Worm (Caenorhabditis elegans) whole organism, L1 larva: ENCODE data around the gene srv-1.

ENCODE experiments used
- C04F5.9 ChIP-seq: sonication (generic microtip); optimal IDR thresholded peaks from 2 replicates; lab custom pipeline; 2016; ENCODE audit warnings: missing genetic modification characterization, missing compliant biosample characterization
- C34B4.2 ChIP-seq: sonication (generic microtip); optimal IDR thresholded peaks from 2 replicates; lab custom pipeline; 2017; ENCODE audit warnings: mild to moderate bottlenecking, missing genetic modification characterization, missing compliant biosample characterization
- aha-1 ChIP-seq: fragments of 150-350 bp; optimal IDR thresholded peaks from 2 replicates; lab custom pipeline; 2014; ENCODE audit warnings: missing biosample characterization, missing genetic modification characterization
- alr-1 ChIP-seq: fragments of 200-800 bp; sonication (Bioruptor generic); optimal IDR thresholded peaks from 2 replicates; lab custom pipeline; 2018; ENCODE audit warnings: borderline replicate concordance, mild to moderate bottlenecking, missing genetic modification characterization, missing compliant biosample characterization
- ama-1 ChIP-seq: fragments of 150-350 bp; optimal IDR thresholded peaks from 2 replicates; lab custom pipeline; 2014
- blmp-1 ChIP-seq: fragments of 150-350 bp; optimal IDR thresholded peaks from 2 replicates; lab custom pipeline; 2014; ENCODE audit warnings: missing biosample characterization, missing genetic modification characterization
- ceh-8 ChIP-seq: fragments of 200-800 bp; sonication (Bioruptor generic); optimal IDR thresholded peaks from 2 replicates; lab custom pipeline; 2018; ENCODE audit warnings: mild to moderate bottlenecking, missing genetic modification characterization, moderate library complexity, missing compliant biosample characterization
- ceh-82 ChIP-seq, 3 experiments: fragments of 150-350 bp in 1 of 3; sonication (generic microtip) in 2 of 3; optimal IDR thresholded peaks; 2 replicates each; lab custom pipeline; 2014 to 2017; ENCODE audit warnings: missing biosample characterization in 3 of 3, missing genetic modification characterization in 3 of 3
- ceh-88 ChIP-seq: fragments of 200-800 bp; sonication (Bioruptor generic); IDR thresholded peaks from 2 replicates; pipeline ENCODE4 v1.3.6; 2022; ENCODE audit warnings: missing genetic modification characterization, missing compliant biosample characterization
- ces-1 ChIP-seq: fragments of 150-350 bp; optimal IDR thresholded peaks from 2 replicates; lab custom pipeline; 2014; ENCODE audit warnings: missing biosample characterization, missing genetic modification reagents, missing genetic modification characterization
- dpl-1 ChIP-seq, 3 experiments: fragments of 150-350 bp in 2 of 3; sonication (generic microtip) in 1 of 3; optimal IDR thresholded peaks; 2 replicates each; lab custom pipeline; 2014 to 2017; ENCODE audit warnings: missing biosample characterization in 3 of 3, missing genetic modification characterization in 3 of 3, missing genetic modification reagents in 3 of 3
- dsc-1 ChIP-seq: sonication (generic microtip); optimal IDR thresholded peaks from 2 replicates; lab custom pipeline; 2016; ENCODE audit warnings: mild to moderate bottlenecking, missing genetic modification characterization, missing compliant biosample characterization
- efl-1 ChIP-seq, 4 experiments: fragments of 150-350 bp; optimal IDR thresholded peaks in 3 of 4; peaks in 1 of 4; 1 replicate in 1 of 4; 2 replicates in 3 of 4; lab custom pipeline; 2014; ENCODE audit warnings: missing biosample characterization in 2 of 4, missing genetic modification characterization in 2 of 4, missing genetic modification reagents in 2 of 4
- efl-3 ChIP-seq: fragments of 200-800 bp; sonication (Bioruptor generic); optimal IDR thresholded peaks from 2 replicates; lab custom pipeline; 2018; ENCODE audit warnings: mild to moderate bottlenecking, missing genetic modification characterization, missing compliant biosample characterization
- egl-13 ChIP-seq: sonication (generic microtip); optimal IDR thresholded peaks from 2 replicates; lab custom pipeline; 2016; ENCODE audit warnings: missing genotype, missing genetic modification reagents, missing genetic modification characterization, missing compliant biosample characterization
- elt-2 ChIP-seq: sonication (generic microtip); optimal IDR thresholded peaks from 2 replicates; lab custom pipeline; 2016; ENCODE audit warnings: missing genetic modification characterization, mild to moderate bottlenecking, inconsistent platforms, missing compliant biosample characterization, missing genetic modification reagents
- elt-3 ChIP-seq, 6 experiments: fragments of 150-350 bp in 1 of 6; sonication (generic microtip); optimal IDR thresholded peaks; 2 replicates each; lab custom pipeline; 2017 to 2018; ENCODE audit warnings: missing biosample characterization in 6 of 6, missing genetic modification characterization in 6 of 6, inconsistent platforms in 1 of 6
- ets-5 ChIP-seq: fragments of 200-800 bp; sonication (Bioruptor generic); IDR thresholded peaks from 2 replicates; pipeline ENCODE4 v1.3.6; 2022; ENCODE audit warnings: missing genetic modification characterization, missing compliant biosample characterization
- fkh-10 ChIP-seq: sonication (generic microtip); optimal IDR thresholded peaks from 2 replicates; lab custom pipeline; 2017; ENCODE audit warnings: missing biosample characterization, missing genetic modification reagents, missing genetic modification characterization
- fkh-4 ChIP-seq: sonication (generic microtip); optimal IDR thresholded peaks from 2 replicates; lab custom pipeline; 2016; ENCODE audit warnings: missing compliant biosample characterization, missing genetic modification characterization, borderline replicate concordance
- fkh-8 ChIP-seq: sonication (generic microtip); optimal IDR thresholded peaks from 2 replicates; lab custom pipeline; 2016; ENCODE audit warnings: mild to moderate bottlenecking, missing genetic modification characterization, missing compliant biosample characterization
- fos-1 ChIP-seq: fragments of 150-350 bp; optimal IDR thresholded peaks from 2 replicates; lab custom pipeline; 2014; ENCODE audit warnings: missing biosample characterization, missing genetic modification characterization
- hlh-17 ChIP-seq: fragments of 200-800 bp; sonication (Bioruptor generic); optimal IDR thresholded peaks from 2 replicates; lab custom pipeline; 2018; ENCODE audit warnings: missing genetic modification characterization, mild to moderate bottlenecking, missing compliant biosample characterization, moderate library complexity, borderline replicate concordance
- hpl-2 ChIP-seq: fragments of 150-350 bp; optimal IDR thresholded peaks from 2 replicates; lab custom pipeline; 2014; ENCODE audit warnings: missing biosample characterization, missing genetic modification reagents, missing genetic modification characterization
- isw-1 ChIP-seq: fragments of 200-800 bp; sonication (Bioruptor generic); IDR thresholded peaks from 2 replicates; pipeline ENCODE4 v1.3.6; 2022; ENCODE audit warnings: missing genetic modification characterization, missing compliant biosample characterization
- jun-1 ChIP-seq: fragments of 150-350 bp; optimal IDR thresholded peaks from 2 replicates; lab custom pipeline; 2014; ENCODE audit warnings: missing biosample characterization, missing genetic modification reagents, missing genetic modification characterization
- lin-14 ChIP-seq: fragments of 200-800 bp; sonication (Bioruptor generic); optimal IDR thresholded peaks from 2 replicates; lab custom pipeline; 2018; ENCODE audit warnings: mild to moderate bottlenecking, missing genetic modification characterization, moderate library complexity, missing compliant biosample characterization
- lin-15B ChIP-seq: fragments of 150-350 bp; sonication (generic microtip); optimal IDR thresholded peaks from 3 replicates; lab custom pipeline; 2014; ENCODE audit warnings: missing biosample characterization, missing genetic modification characterization
- lin-39 ChIP-seq: fragments of 150-350 bp; optimal IDR thresholded peaks from 2 replicates; lab custom pipeline; 2014; ENCODE audit warnings: missing biosample characterization, missing genetic modification reagents, missing genetic modification characterization
- lir-3 ChIP-seq: sonication (generic microtip); optimal IDR thresholded peaks from 2 replicates; lab custom pipeline; 2016; ENCODE audit warnings: mild to moderate bottlenecking, missing genetic modification characterization, moderate library complexity, missing compliant biosample characterization; ENCODE audit not compliant: poor library complexity
- lsy-2 ChIP-seq, 2 experiments: fragments of 150-350 bp; optimal IDR thresholded peaks; 2 replicates each; lab custom pipeline; 2014; ENCODE audit warnings: missing biosample characterization in 2 of 2, missing genetic modification characterization in 2 of 2
- mef-2 ChIP-seq: fragments of 150-350 bp; optimal IDR thresholded peaks from 2 replicates; lab custom pipeline; 2014; ENCODE audit warnings: missing biosample characterization, missing genetic modification characterization
- nhr-12 ChIP-seq: sonication (generic microtip); optimal IDR thresholded peaks from 2 replicates; lab custom pipeline; 2017; ENCODE audit warnings: missing biosample characterization, missing genetic modification characterization
- nhr-19 ChIP-seq: fragments of 200-800 bp; sonication (Bioruptor generic); conservative IDR thresholded peaks from 2 replicates; pipeline ENCODE4 v1.3.6; 2022; ENCODE audit warnings: missing genetic modification characterization, missing compliant biosample characterization
- nhr-20 ChIP-seq: sonication (generic microtip); optimal IDR thresholded peaks from 2 replicates; lab custom pipeline; 2016; ENCODE audit warnings: mild to moderate bottlenecking, missing genetic modification characterization, missing compliant biosample characterization
- nhr-237 ChIP-seq: fragments of 150-350 bp; optimal IDR thresholded peaks from 2 replicates; lab custom pipeline; 2014; ENCODE audit warnings: missing biosample characterization, missing genetic modification characterization
- nhr-71 ChIP-seq: sonication (generic microtip); optimal IDR thresholded peaks from 2 replicates; lab custom pipeline; 2016; ENCODE audit warnings: mild to moderate bottlenecking, missing genetic modification characterization, moderate library complexity, missing compliant biosample characterization
- nhr-85 ChIP-seq: sonication (generic microtip); peaks from one replicate; lab custom pipeline; 2016; ENCODE audit warnings: missing genetic modification characterization, inconsistent platforms, missing compliant biosample characterization
- pax-3 ChIP-seq: fragments of 200-800 bp; sonication (Bioruptor generic); optimal IDR thresholded peaks from 2 replicates; lab custom pipeline; 2018; ENCODE audit warnings: mild to moderate bottlenecking, missing genetic modification characterization, moderate library complexity, missing compliant biosample characterization
- snu-23 ChIP-seq: sonication (generic microtip); optimal IDR thresholded peaks from 2 replicates; lab custom pipeline; 2016; ENCODE audit warnings: missing genetic modification characterization, missing compliant biosample characterization
- sup-37 ChIP-seq: fragments of 200-800 bp; sonication (Bioruptor generic); optimal IDR thresholded peaks from 2 replicates; lab custom pipeline; 2018; ENCODE audit warnings: mild to moderate bottlenecking, missing genetic modification characterization, missing compliant biosample characterization
- swsn-7 ChIP-seq: sonication (generic microtip); optimal IDR thresholded peaks from 2 replicates; lab custom pipeline; 2016; ENCODE audit warnings: missing genetic modification characterization, missing compliant biosample characterization
- tbx-2 ChIP-seq: sonication (generic microtip); optimal IDR thresholded peaks from 2 replicates; lab custom pipeline; 2016; ENCODE audit warnings: missing genetic modification characterization, missing compliant biosample characterization
- tlp-1 ChIP-seq: fragments of 150-350 bp; optimal IDR thresholded peaks from 2 replicates; lab custom pipeline; 2014; ENCODE audit warnings: missing biosample characterization, missing genetic modification characterization
- unc-130 ChIP-seq: fragments of 150-350 bp; optimal IDR thresholded peaks from 2 replicates; lab custom pipeline; 2017; ENCODE audit warnings: missing biosample characterization, missing genetic modification characterization, inconsistent platforms
- unc-30 ChIP-seq: sonication (generic microtip); optimal IDR thresholded peaks from 2 replicates; lab custom pipeline; 2017; ENCODE audit warnings: missing biosample characterization, missing genetic modification characterization
- unc-86 ChIP-seq: sonication (generic microtip); optimal IDR thresholded peaks from 2 replicates; lab custom pipeline; 2016; ENCODE audit warnings: missing genetic modification characterization, missing compliant biosample characterization
- zag-1 ChIP-seq: fragments of 150-350 bp; optimal IDR thresholded peaks from 2 replicates; lab custom pipeline; 2014; ENCODE audit warnings: missing biosample characterization, missing genetic modification characterization
- zip-4 ChIP-seq: fragments of 200-800 bp; sonication (Bioruptor generic); optimal IDR thresholded peaks from 2 replicates; lab custom pipeline; 2018; ENCODE audit warnings: mild to moderate bottlenecking, missing genetic modification characterization, moderate library complexity, missing compliant biosample characterization
- ztf-11 ChIP-seq, 2 experiments: sonication (generic microtip); optimal IDR thresholded peaks; 2 replicates each; lab custom pipeline; 2016 to 2017; ENCODE audit warnings: missing genetic modification characterization in 2 of 2, missing biosample characterization in 1 of 2, missing compliant biosample characterization in 1 of 2
- ztf-4 ChIP-seq: fragments of 150-350 bp; optimal IDR thresholded peaks from 2 replicates; lab custom pipeline; 2014; ENCODE audit warnings: missing biosample characterization, missing genetic modification characterization

The srv-1 gene

ce11 chrIII:6873724-6874123 lies 23.5 kb downstream of the srv-1 start (continued):
- TF ChIP-seq snu-23 (GFP tag; lab: Kevin White, UChicago): peak; percentile 60
- no peak for TF ChIP-seq nhr-85 (tag; lab: Kevin White, UChicago)
- peak; percentile 42 for TF ChIP-seq ztf-4 (tag; lab: Kevin White, UChicago)
- no peak for TF ChIP-seq pax-3 (tag; lab: Kevin White, UChicago)
- no peak for TF ChIP-seq ceh-8 (GFP tag; lab: Kevin White, UChicago)
- no peak for TF ChIP-seq unc-130 (tag; lab: Kevin White, UChicago)
- no peak for TF ChIP-seq fos-1
- TF ChIP-seq mef-2 (tag; lab: Kevin White, UChicago): no peak
- TF ChIP-seq nhr-71 (tag; lab: Kevin White, UChicago): peak; percentile 77
- TF ChIP-seq nhr-237 (tag; lab: Kevin White, UChicago): no peak
- no peak for TF ChIP-seq alr-1 (tag; lab: Kevin White, UChicago)
- peak; percentile 34 to 59 for TF ChIP-seq lsy-2 (tag; optimal IDR thresholded peaks at IDR 0.05; lab: Kevin White, UChicago)
- no peak for TF ChIP-seq elt-3 (tag; optimal IDR thresholded peaks at IDR 0.05; lab: Kevin White, UChicago)
- TF ChIP-seq lin-15B (tag; lab: Kevin White, UChicago): no peak
- TF ChIP-seq C04F5.9 (tag; lab: Kevin White, UChicago): no peak
- TF ChIP-seq C34B4.2 (tag; lab: Kevin White, UChicago): no peak
- peak; percentile 6 for TF ChIP-seq swsn-7 (tag; lab: Kevin White, UChicago)
- TF ChIP-seq efl-1 (optimal IDR thresholded peaks at IDR 0.05; lab: Kevin White, UChicago): peak in 1 of 2 experiments; percentile 31
- peak in 1 of 2 experiments; percentile 91 for TF ChIP-seq efl-1 (GFP tag; optimal IDR thresholded peaks at IDR 0.05 in 1 of 2; lab: Kevin White, UChicago)
- TF ChIP-seq ets-5 (GFP tag; lab: Robert Waterston, UW): no peak
- TF ChIP-seq hlh-17 (GFP tag; lab: Kevin White, UChicago): no peak
- TF ChIP-seq lir-3: no peak
- TF ChIP-seq egl-13 (tag; lab: Kevin White, UChicago): no peak
- TF ChIP-seq zag-1 (tag; lab: Kevin White, UChicago): no peak
- TF ChIP-seq isw-1 (GFP tag; lab: Robert Waterston, UW): no peak
- TF ChIP-seq fkh-4 (tag; lab: Kevin White, UChicago): no peak
- TF ChIP-seq ceh-88 (GFP tag; lab: Robert Waterston, UW): no peak
- TF ChIP-seq lin-39 (tag; lab: Kevin White, UChicago): no peak
- no peak for TF ChIP-seq unc-86
- no peak for TF ChIP-seq tlp-1 (tag; lab: Kevin White, UChicago)

ce11 chrIII:6880797-6881196 lies 30.6 kb downstream of the srv-1 start, which contains the start of gene K04C2.7:
TSS of gene K04C2.7 (plus strand) at chrIII:6881097.
- TF ChIP-seq ztf-11 (tag; optimal IDR thresholded peaks at IDR 0.05; lab: Kevin White, UChicago) (no peak), tlp-1 (tag; lab: Kevin White, UChicago) (no peak), ama-1 (lab: Kevin White, UChicago) (no peak), sup-37 (GFP tag; lab: Kevin White, UChicago) (no peak), elt-2 (tag; lab: Kevin White, UChicago) (no peak), dpl-1 (GFP tag; optimal IDR thresholded peaks at IDR 0.05; lab: Kevin White, UChicago) (no peak), snu-23 (GFP tag; lab: Kevin White, UChicago) (no peak), jun-1 (tag; lab: Kevin White, UChicago) (no peak), tbx-2 (tag; lab: Kevin White, UChicago) (no peak), nhr-20 (tag; lab: Kevin White, UChicago) (no peak), unc-30 (tag; lab: Kevin White, UChicago) (no peak), nhr-71 (tag; lab: Kevin White, UChicago) (peak; percentile 9), zip-4 (GFP tag; lab: Kevin White, UChicago) (no peak), aha-1 (tag; lab: Kevin White, UChicago) (no peak), C04F5.9 (tag; lab: Kevin White, UChicago) (no peak), nhr-12 (tag; lab: Kevin White, UChicago) (no peak), efl-3 (GFP tag; lab: Kevin White, UChicago) (no peak), egl-13 (tag; lab: Kevin White, UChicago) (no peak), nhr-19 (no peak), lin-15B (tag; lab: Kevin White, UChicago) (no peak), ces-1 (GFP tag; lab: Kevin White, UChicago) (no peak), fkh-8 (tag; lab: Kevin White, UChicago) (peak; percentile 49), ceh-82 (tag; optimal IDR thresholded peaks at IDR 0.05; lab: Kevin White, UChicago) (no peak), lir-3 (no peak), C34B4.2 (tag; lab: Kevin White, UChicago) (no peak), fkh-10 (no peak), dsc-1 (tag; lab: Kevin White, UChicago) (peak; percentile 2), hpl-2 (GFP tag; lab: Kevin White, UChicago) (no peak), lin-14 (no peak), blmp-1 (tag; lab: Kevin White, UChicago) (no peak)
